Worm (Caenorhabditis elegans) whole organism, L3 larva: ENCODE data around the gene nas-38.

ENCODE experiments used
- R02D3.7 ChIP-seq: fragments of 150-350 bp; optimal IDR thresholded peaks from 2 replicates; lab custom pipeline; 2014; ENCODE audit warnings: missing biosample characterization, missing genetic modification characterization
- ZK546.5 ChIP-seq: sonication (generic microtip); optimal IDR thresholded peaks from 2 replicates; lab custom pipeline; 2017; ENCODE audit warnings: missing biosample characterization, missing genetic modification characterization
- aly-2 ChIP-seq: fragments of 150-350 bp; optimal IDR thresholded peaks from 2 replicates; lab custom pipeline; 2014; ENCODE audit warnings: missing biosample characterization, missing genetic modification characterization
- ama-1 ChIP-seq: fragments of 150-350 bp; optimal IDR thresholded peaks from 2 replicates; lab custom pipeline; 2018
- ceh-16 ChIP-seq: sonication (generic microtip); optimal IDR thresholded peaks from 2 replicates; lab custom pipeline; 2017; ENCODE audit warnings: missing biosample characterization, missing genetic modification characterization
- ceh-28 ChIP-seq: fragments of 150-350 bp; optimal IDR thresholded peaks from 2 replicates; lab custom pipeline; 2014; ENCODE audit warnings: missing biosample characterization, missing genetic modification reagents, missing genetic modification characterization
- ceh-9 ChIP-seq: sonication (generic microtip); optimal IDR thresholded peaks from 2 replicates; lab custom pipeline; 2018; ENCODE audit warnings: missing biosample characterization, missing genetic modification characterization
- daf-12 ChIP-seq: fragments of 150-350 bp; optimal IDR thresholded peaks from 2 replicates; lab custom pipeline; 2014; ENCODE audit warnings: missing biosample characterization, missing genetic modification reagents, missing genetic modification characterization
- egl-27 ChIP-seq: sonication (generic microtip); optimal IDR thresholded peaks from 4 replicates; lab custom pipeline; 2017; ENCODE audit warnings: missing biosample characterization, missing genetic modification reagents, missing genetic modification characterization
- elt-1 ChIP-seq: fragments of 150-350 bp; optimal IDR thresholded peaks from 2 replicates; lab custom pipeline; 2014; ENCODE audit warnings: missing biosample characterization, missing genetic modification characterization
- elt-2 ChIP-seq: sonication (generic microtip); optimal IDR thresholded peaks from 2 replicates; lab custom pipeline; 2016; ENCODE audit warnings: missing genetic modification reagents, mild to moderate bottlenecking, missing genetic modification characterization, missing compliant biosample characterization
- elt-3 ChIP-seq, 3 experiments: fragments of 150-350 bp in 1 of 3; sonication (generic microtip) in 2 of 3; optimal IDR thresholded peaks; 2 replicates in 2 of 3; 4 replicates in 1 of 3; lab custom pipeline; 2014 to 2017; ENCODE audit warnings: missing biosample characterization in 3 of 3, missing genetic modification characterization in 3 of 3
- eor-1 ChIP-seq, 2 experiments: fragments of 150-350 bp; optimal IDR thresholded peaks; 2 replicates each; lab custom pipeline; 2014 to 2018; ENCODE audit warnings: missing biosample characterization in 2 of 2, missing genetic modification characterization in 2 of 2
- fkh-10 ChIP-seq: sonication (generic microtip); optimal IDR thresholded peaks from 2 replicates; lab custom pipeline; 2017; ENCODE audit warnings: missing biosample characterization, missing genetic modification reagents, missing genetic modification characterization
- fkh-2 ChIP-seq: fragments of 150-350 bp; optimal IDR thresholded peaks from 2 replicates; lab custom pipeline; 2014; ENCODE audit warnings: missing biosample characterization, missing genetic modification reagents, missing genetic modification characterization
- hmg-11 ChIP-seq: sonication (generic microtip); optimal IDR thresholded peaks from 2 replicates; lab custom pipeline; 2016; ENCODE audit warnings: missing genetic modification characterization, missing compliant biosample characterization
- jun-1 ChIP-seq: fragments of 150-350 bp; optimal IDR thresholded peaks from 2 replicates; lab custom pipeline; 2014; ENCODE audit warnings: missing biosample characterization, missing genetic modification reagents, missing genetic modification characterization
- lin-15B ChIP-seq: fragments of 150-350 bp; optimal IDR thresholded peaks from 2 replicates; lab custom pipeline; 2014; ENCODE audit warnings: missing biosample characterization, missing genetic modification characterization
- lsy-12 ChIP-seq: sonication (generic microtip); optimal IDR thresholded peaks from 2 replicates; lab custom pipeline; 2016; ENCODE audit warnings: mild to moderate bottlenecking, missing genetic modification characterization, missing compliant biosample characterization
- mdl-1 ChIP-seq: fragments of 150-350 bp; optimal IDR thresholded peaks from 2 replicates; lab custom pipeline; 2014; ENCODE audit warnings: missing biosample characterization, missing genetic modification characterization
- mml-1 ChIP-seq: fragments of 150-350 bp; sonication (generic microtip); optimal IDR thresholded peaks from 3 replicates; lab custom pipeline; 2014; ENCODE audit warnings: missing biosample characterization, missing genetic modification characterization
- nfya-1 ChIP-seq: sonication (generic microtip); optimal IDR thresholded peaks from 2 replicates; lab custom pipeline; 2017; ENCODE audit warnings: missing genetic modification characterization, mild to moderate bottlenecking, missing compliant biosample characterization, antibody characterized with exemption, moderate library complexity; ENCODE audit not compliant: insufficient read depth
- nhr-12 ChIP-seq: fragments of 150-350 bp; optimal IDR thresholded peaks from 2 replicates; lab custom pipeline; 2014; ENCODE audit warnings: missing biosample characterization, missing genetic modification characterization
- nhr-23 ChIP-seq: fragments of 150-350 bp; optimal IDR thresholded peaks from 2 replicates; lab custom pipeline; 2014; ENCODE audit warnings: missing biosample characterization, missing genetic modification reagents, missing genetic modification characterization
- nhr-25 ChIP-seq: sonication (generic microtip); optimal IDR thresholded peaks from 2 replicates; lab custom pipeline; 2017; ENCODE audit warnings: missing biosample characterization, missing genetic modification characterization
- nhr-28 ChIP-seq: fragments of 150-350 bp; optimal IDR thresholded peaks from 2 replicates; lab custom pipeline; 2014; ENCODE audit warnings: missing biosample characterization, missing genetic modification characterization
- nhr-67 ChIP-seq: fragments of 150-350 bp; optimal IDR thresholded peaks from 2 replicates; lab custom pipeline; 2014; ENCODE audit warnings: missing biosample characterization, missing genetic modification characterization
- nhr-76 ChIP-seq: fragments of 150-350 bp; sonication (generic microtip); optimal IDR thresholded peaks from 5 replicates; lab custom pipeline; 2014; ENCODE audit warnings: missing biosample characterization, missing genetic modification characterization
- nhr-77 ChIP-seq: fragments of 150-350 bp; optimal IDR thresholded peaks from 2 replicates; lab custom pipeline; 2014; ENCODE audit warnings: missing biosample characterization, missing genetic modification characterization
- pha-4 ChIP-seq: fragments of 150-350 bp; optimal IDR thresholded peaks from 2 replicates; lab custom pipeline; 2014; ENCODE audit warnings: missing biosample characterization, missing genetic modification reagents, missing genetic modification characterization
- pqm-1 ChIP-seq: fragments of 150-350 bp; optimal IDR thresholded peaks from 2 replicates; lab custom pipeline; 2017; ENCODE audit warnings: missing biosample characterization, missing genetic modification characterization, inconsistent platforms
- sea-2 ChIP-seq: fragments of 150-350 bp; sonication (generic microtip); optimal IDR thresholded peaks from 4 replicates; lab custom pipeline; 2014; ENCODE audit warnings: missing biosample characterization, missing genetic modification reagents, missing genetic modification characterization
- skn-1 ChIP-seq: fragments of 150-350 bp; optimal IDR thresholded peaks from 2 replicates; lab custom pipeline; 2014; ENCODE audit warnings: missing biosample characterization, missing genetic modification characterization
- tbx-2 ChIP-seq: sonication (generic microtip); optimal IDR thresholded peaks from 2 replicates; lab custom pipeline; 2016; ENCODE audit warnings: mild to moderate bottlenecking, missing genetic modification characterization, missing compliant biosample characterization
- unc-62 ChIP-seq: fragments of 150-350 bp; sonication (generic microtip); optimal IDR thresholded peaks from 4 replicates; lab custom pipeline; 2014; ENCODE audit warnings: missing biosample characterization, missing genetic modification reagents, missing genetic modification characterization
- ztf-11 ChIP-seq: fragments of 150-350 bp; optimal IDR thresholded peaks from 2 replicates; lab custom pipeline; 2014; ENCODE audit warnings: missing biosample characterization, missing genetic modification characterization
- ztf-4 ChIP-seq: fragments of 150-350 bp; optimal IDR thresholded peaks from 2 replicates; lab custom pipeline; 2014; ENCODE audit warnings: missing biosample characterization, missing genetic modification characterization

nas-38 gene

DNA sequence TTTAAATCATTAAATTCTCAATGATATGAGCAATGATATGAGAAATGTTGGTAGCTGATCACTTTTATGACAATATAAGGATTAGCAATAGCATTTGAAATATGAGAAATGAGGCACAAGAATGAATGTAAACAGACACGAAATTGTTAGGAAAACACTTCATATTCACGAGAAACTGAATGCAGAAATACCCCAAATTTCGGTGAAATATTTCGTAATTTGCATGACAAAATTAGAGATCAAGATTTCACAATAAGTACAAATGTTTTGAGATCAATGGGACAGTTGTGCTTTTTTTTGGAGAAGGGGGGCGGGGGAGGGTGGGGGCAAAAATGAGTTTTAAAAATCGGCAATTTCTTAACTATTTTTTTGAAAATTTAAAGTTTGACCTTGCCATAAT lies 21.6 kb upstream of the nas-38 start:
- TF ChIP-seq nhr-23 (tag; lab: Kevin White, UChicago) (no peak), mdl-1 (tag; lab: Kevin White, UChicago) (no peak), hmg-11 (tag; lab: Kevin White, UChicago) (no peak), lsy-12 (tag; lab: Kevin White, UChicago) (no peak), pha-4 (tag; lab: Kevin White, UChicago) (no peak), ZK546.5 (no peak), ceh-28 (tag; lab: Kevin White, UChicago) (no peak), nhr-25 (no peak), eor-1 (tag; optimal IDR thresholded peaks at IDR 0.05; lab: Kevin White, UChicago) (no peak), nhr-77 (tag; lab: Kevin White, UChicago) (no peak)

DNA sequence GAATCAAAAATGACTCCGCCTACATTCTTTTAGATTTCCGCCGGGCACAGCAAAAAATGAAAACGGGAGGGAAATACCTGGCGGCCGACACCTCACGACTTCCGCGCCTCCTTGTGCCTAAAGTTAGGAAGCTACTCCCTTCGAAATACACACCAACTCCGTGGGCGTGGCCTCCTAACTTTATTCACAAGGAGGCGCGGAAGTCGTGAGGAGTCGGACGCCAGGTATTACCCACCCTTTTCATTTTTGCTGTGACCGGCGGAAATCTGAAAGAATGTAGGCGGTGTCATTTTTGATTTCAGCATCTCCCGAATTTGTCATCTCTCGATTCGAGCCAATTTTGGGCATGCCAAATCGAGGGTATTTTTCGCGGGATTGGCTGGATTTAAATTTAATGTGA lies 19.9 kb upstream of the nas-38 start:
- no peak for TF ChIP-seq ama-1 (lab: Kevin White, UChicago)
- no peak for TF ChIP-seq elt-3 (tag; optimal IDR thresholded peaks at IDR 0.05; lab: Kevin White, UChicago)
- TF ChIP-seq R02D3.7 = no peak
- TF ChIP-seq ceh-9 = no peak
- no peak for TF ChIP-seq nhr-76 (tag; lab: Kevin White, UChicago)
- no peak for TF ChIP-seq hmg-11 (tag; lab: Kevin White, UChicago)
- no peak for TF ChIP-seq skn-1

DNA sequence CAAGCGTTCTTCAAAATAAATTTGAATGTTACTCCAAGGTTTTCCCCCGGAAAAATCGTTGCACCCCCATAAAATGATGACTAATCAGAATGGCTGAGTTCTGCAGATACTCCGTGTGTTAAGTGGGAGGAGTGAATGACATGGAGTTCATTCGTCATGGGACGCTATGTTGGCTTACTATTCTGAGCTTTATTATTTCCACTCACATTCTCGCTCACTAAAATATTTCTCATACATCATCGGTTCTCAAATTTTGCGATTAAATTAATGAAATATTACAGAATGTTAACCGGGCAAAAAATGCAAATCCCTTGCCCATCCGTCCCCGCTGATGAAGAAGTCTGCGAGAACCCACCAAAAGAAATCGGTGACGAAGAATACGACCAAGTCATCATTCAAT lies 15.2 kb upstream of the nas-38 start, which contains the start of gene F28C10.1:
Gene F28C10.1 (plus strand): TSS at position 301 of the 400 bp plus-strand sequence.
- TF ChIP-seq mdl-1 (tag; lab: Kevin White, UChicago) (no peak), nhr-12 (tag; lab: Kevin White, UChicago) (no peak), egl-27 (tag; lab: Kevin White, UChicago) (no peak), ama-1 (lab: Kevin White, UChicago) (no peak), elt-1 (no peak), aly-2 (tag; lab: Kevin White, UChicago) (no peak), ceh-9 (no peak), R02D3.7 (no peak), daf-12 (no peak), ztf-4 (tag; lab: Kevin White, UChicago) (no peak), nhr-25 (no peak), eor-1 (tag; optimal IDR thresholded peaks at IDR 0.05; lab: Kevin White, UChicago) (no peak), nhr-28 (tag; lab: Kevin White, UChicago) (no peak), sea-2 (GFP tag; lab: Kevin White, UChicago) (no peak), ceh-28 (tag; lab: Kevin White, UChicago) (no peak), skn-1 (no peak), nfya-1 (tag; lab: Kevin White, UChicago) (no peak), ceh-16 (no peak), unc-62 (GFP tag; lab: Kevin White, UChicago) (no peak)

DNA sequence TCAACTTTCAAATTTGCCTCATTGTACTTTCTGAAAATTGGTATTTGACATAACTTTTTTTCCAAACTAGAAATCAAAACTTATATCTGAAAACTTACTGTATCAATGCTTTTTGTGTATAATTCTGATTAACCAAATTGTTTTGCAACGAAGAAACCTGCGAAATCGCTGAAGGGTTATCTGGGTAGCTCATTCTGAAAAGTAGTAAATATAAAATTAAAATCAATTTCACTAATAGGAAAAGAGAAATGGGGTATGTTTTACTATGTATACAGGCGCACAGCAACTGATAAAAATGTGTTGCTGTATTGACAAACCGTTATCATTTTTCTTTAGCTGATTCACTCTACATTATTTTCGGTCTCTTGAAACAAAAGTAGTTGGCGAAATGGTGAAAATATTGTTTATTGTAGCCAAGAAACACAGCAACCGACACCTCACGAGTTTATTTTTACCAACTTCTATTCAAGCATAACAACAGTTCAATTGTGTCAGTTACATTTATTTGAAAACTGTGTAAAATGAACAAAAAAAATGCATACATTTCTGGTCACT lies 6.7 kb upstream of the nas-38 start, which contains the start of gene F57C12.2:
Gene F57C12.2 (minus strand): TSS at position 218 of the 555 bp plus-strand sequence.
- TF ChIP-seq pqm-1 (peak; percentile 44), fkh-2 (no peak), ztf-11 (tag; lab: Kevin White, UChicago) (no peak), elt-2 (tag; lab: Kevin White, UChicago) (peak; percentile 75)

DNA sequence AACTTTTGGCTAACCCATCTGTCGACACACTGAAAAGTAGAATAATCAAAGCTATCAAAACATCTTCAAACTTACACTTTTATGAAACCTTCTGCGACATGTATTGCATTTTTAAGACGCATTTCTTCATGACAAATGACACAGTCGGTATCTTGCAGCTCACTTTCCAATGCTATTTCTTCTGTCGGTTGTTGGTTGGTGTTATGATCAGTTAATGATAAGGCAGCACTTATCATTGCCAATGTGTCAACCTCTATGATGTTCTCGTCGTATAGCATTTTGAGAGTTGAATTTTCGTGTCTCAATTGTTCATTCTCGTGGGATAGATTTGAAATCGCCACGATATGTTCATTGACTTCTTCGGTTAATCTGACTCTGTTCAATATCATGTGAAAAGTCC lies 4.5 kb upstream of the nas-38 start:
- TF ChIP-seq pqm-1 (peak; percentile 80), elt-1 (no peak), elt-2 (tag; lab: Kevin White, UChicago) (peak; percentile 59)

DNA sequence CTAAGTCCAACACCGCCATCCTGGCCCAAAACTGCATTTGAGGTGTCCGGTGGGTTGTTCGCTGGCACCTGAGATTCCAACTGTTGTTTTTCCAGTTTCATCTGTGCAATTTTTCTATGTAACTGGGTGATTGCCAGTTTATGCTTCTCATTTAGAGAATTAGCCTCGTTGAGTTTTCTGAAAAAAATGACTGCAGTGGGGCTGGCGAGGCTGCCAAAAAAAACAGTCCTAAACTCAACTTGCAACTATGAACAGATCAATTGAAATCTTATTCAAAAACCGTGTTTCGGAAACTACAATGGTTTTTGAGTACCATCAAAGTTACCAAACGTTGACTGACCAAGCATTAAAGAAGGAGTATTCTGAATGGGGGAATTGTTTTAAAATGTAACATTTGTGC lies 4.1 kb upstream of the nas-38 start, which contains the start of gene F57C12.6:
Gene F57C12.6 (minus strand): TSS at position 101 of the 400 bp plus-strand sequence.
- TF ChIP-seq ceh-16 = no peak
- no peak for TF ChIP-seq nhr-12 (tag; lab: Kevin White, UChicago)
- TF ChIP-seq elt-2 (tag; lab: Kevin White, UChicago) = no peak
- no peak for TF ChIP-seq skn-1
- no peak for TF ChIP-seq unc-62 (GFP tag; lab: Kevin White, UChicago)
- TF ChIP-seq nhr-28 (tag; lab: Kevin White, UChicago) = no peak
- TF ChIP-seq nhr-67 (tag; lab: Kevin White, UChicago) = no peak
- no peak for TF ChIP-seq mml-1
- no peak for TF ChIP-seq hmg-11 (tag; lab: Kevin White, UChicago)
- TF ChIP-seq elt-3 (tag; optimal IDR thresholded peaks at IDR 0.05; lab: Kevin White, UChicago) = no peak
- no peak for TF ChIP-seq fkh-10 (GFP tag; lab: Kevin White, UChicago)
- TF ChIP-seq nhr-23 (tag; lab: Kevin White, UChicago) = no peak
- no peak for TF ChIP-seq nhr-25
- TF ChIP-seq egl-27 (tag; lab: Kevin White, UChicago) = no peak
- no peak for TF ChIP-seq jun-1
- no peak for TF ChIP-seq lsy-12 (tag; lab: Kevin White, UChicago)
- TF ChIP-seq tbx-2 (tag; lab: Kevin White, UChicago) = no peak
- TF ChIP-seq sea-2 (GFP tag; lab: Kevin White, UChicago) = no peak
- no peak for TF ChIP-seq R02D3.7
- TF ChIP-seq lin-15B = no peak
- TF ChIP-seq, all 47 proteins: peak for 0
